Worm (Caenorhabditis elegans) whole organism, L3 larva: ENCODE results near the gene K08E5.1.

ENCODE experiments used
- egl-5 ChIP-seq: fragments of 150-350 bp; optimal IDR thresholded peaks from 2 replicates; lab custom pipeline; 2017; ENCODE audit warnings: missing biosample characterization, missing genetic modification reagents, missing genetic modification characterization, inconsistent platforms
- elt-3 ChIP-seq, 3 experiments: fragments of 150-350 bp in 1 of 3; sonication (generic microtip) in 2 of 3; optimal IDR thresholded peaks; 2 replicates in 2 of 3; 4 replicates in 1 of 3; lab custom pipeline; 2014 to 2017; ENCODE audit warnings: missing biosample characterization in 3 of 3, missing genetic modification characterization in 3 of 3
- fkh-10 ChIP-seq: sonication (generic microtip); optimal IDR thresholded peaks from 2 replicates; lab custom pipeline; 2017; ENCODE audit warnings: missing biosample characterization, missing genetic modification reagents, missing genetic modification characterization
- jun-1 ChIP-seq: fragments of 150-350 bp; optimal IDR thresholded peaks from 2 replicates; lab custom pipeline; 2014; ENCODE audit warnings: missing biosample characterization, missing genetic modification reagents, missing genetic modification characterization
- lin-15B ChIP-seq: fragments of 150-350 bp; optimal IDR thresholded peaks from 2 replicates; lab custom pipeline; 2014; ENCODE audit warnings: missing biosample characterization, missing genetic modification characterization
- nhr-25 ChIP-seq: sonication (generic microtip); optimal IDR thresholded peaks from 2 replicates; lab custom pipeline; 2017; ENCODE audit warnings: missing biosample characterization, missing genetic modification characterization
- nhr-28 ChIP-seq: fragments of 150-350 bp; optimal IDR thresholded peaks from 2 replicates; lab custom pipeline; 2014; ENCODE audit warnings: missing biosample characterization, missing genetic modification characterization
- nhr-43 ChIP-seq: sonication (generic microtip); optimal IDR thresholded peaks from 2 replicates; lab custom pipeline; 2016; ENCODE audit warnings: mild to moderate bottlenecking, missing genetic modification characterization, missing compliant biosample characterization; ENCODE audit not compliant: poor library complexity, severe bottlenecking
- nhr-76 ChIP-seq: fragments of 150-350 bp; sonication (generic microtip); optimal IDR thresholded peaks from 5 replicates; lab custom pipeline; 2014; ENCODE audit warnings: missing biosample characterization, missing genetic modification characterization
- pha-4 ChIP-seq: fragments of 150-350 bp; optimal IDR thresholded peaks from 2 replicates; lab custom pipeline; 2014; ENCODE audit warnings: missing biosample characterization, missing genetic modification reagents, missing genetic modification characterization
- pqm-1 ChIP-seq: fragments of 150-350 bp; optimal IDR thresholded peaks from 2 replicates; lab custom pipeline; 2017; ENCODE audit warnings: missing biosample characterization, missing genetic modification characterization, inconsistent platforms
- unc-62 ChIP-seq: fragments of 150-350 bp; sonication (generic microtip); optimal IDR thresholded peaks from 4 replicates; lab custom pipeline; 2014; ENCODE audit warnings: missing biosample characterization, missing genetic modification reagents, missing genetic modification characterization
- zag-1 ChIP-seq: fragments of 150-350 bp; optimal IDR thresholded peaks from 2 replicates; lab custom pipeline; 2014; ENCODE audit warnings: missing biosample characterization, missing genetic modification characterization
- ztf-11 ChIP-seq: fragments of 150-350 bp; optimal IDR thresholded peaks from 2 replicates; lab custom pipeline; 2014; ENCODE audit warnings: missing biosample characterization, missing genetic modification characterization

DNA sequence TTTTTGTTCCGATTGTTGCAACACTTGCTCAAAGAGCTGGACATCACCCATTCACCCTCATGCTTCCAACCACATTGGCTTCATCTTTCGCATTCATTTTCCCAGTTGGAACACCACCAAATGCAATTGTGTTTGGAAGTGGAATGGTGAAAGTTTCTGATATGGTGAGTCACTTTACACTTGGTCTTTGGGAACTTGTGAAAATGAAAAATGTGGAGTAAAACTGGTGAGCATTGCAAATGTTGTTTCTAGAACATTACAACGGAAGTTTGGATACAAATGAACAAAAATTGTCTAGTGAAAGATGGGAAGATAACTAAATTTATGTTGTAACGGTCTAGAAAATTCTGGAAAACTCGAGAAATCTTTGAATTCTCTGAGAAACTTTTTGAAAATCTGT lies 9.7 kb upstream of the K08E5.1 start:
- no peak for TF ChIP-seq nhr-25 (tag; lab: Kevin White, UChicago)
- no peak for TF ChIP-seq elt-3 (tag; optimal IDR thresholded peaks at IDR 0.05; lab: Kevin White, UChicago)
- TF ChIP-seq fkh-10 (GFP tag; lab: Kevin White, UChicago): no peak
- no peak for TF ChIP-seq ztf-11
- no peak for TF ChIP-seq zag-1 (tag; lab: Kevin White, UChicago)
- no peak for TF ChIP-seq jun-1 (tag; lab: Kevin White, UChicago)
- TF ChIP-seq nhr-76 (tag; lab: Kevin White, UChicago): no peak
- TF ChIP-seq pqm-1 (tag; lab: Kevin White, UChicago): no peak
- TF ChIP-seq nhr-43: no peak
- TF ChIP-seq egl-5 (tag; lab: Kevin White, UChicago): no peak
- TF ChIP-seq lin-15B: no peak
- TF ChIP-seq nhr-28 (tag; lab: Kevin White, UChicago): no peak
- no peak for TF ChIP-seq pha-4 (tag; lab: Kevin White, UChicago)
- TF ChIP-seq unc-62 (GFP tag; lab: Kevin White, UChicago): no peak
